Worm (Caenorhabditis elegans): ENCODE measurements around the gene F53F4.15.
A peak's percentile ranks its signal among the peaks of the same experiment; 100 is the strongest.

- TF ChIP-seq unc-39 (tag; optimal IDR thresholded peaks at IDR 0.05): no peak
- TF ChIP-seq lsy-2 (tag; optimal IDR thresholded peaks at IDR 0.05): no peak
- TF ChIP-seq lin-39 (tag; optimal IDR thresholded peaks at IDR 0.05): no peak
- TF ChIP-seq unc-62 (GFP tag; optimal IDR thresholded peaks at IDR 0.05): no peak
- no peak for TF ChIP-seq mdl-1 (tag; optimal IDR thresholded peaks at IDR 0.05)
- TF ChIP-seq fos-1 (tag; optimal IDR thresholded peaks at IDR 0.05): peak; percentile 74
- TF ChIP-seq nhr-12 (tag; optimal IDR thresholded peaks at IDR 0.05): no peak
- no peak for TF ChIP-seq nhr-237 (tag; optimal IDR thresholded peaks at IDR 0.05)
- TF ChIP-seq skn-1 (tag; optimal IDR thresholded peaks at IDR 0.05): no peak
- TF ChIP-seq ceh-82 (tag; optimal IDR thresholded peaks at IDR 0.05): no peak
- no peak for TF ChIP-seq snpc-4 (tag; optimal IDR thresholded peaks at IDR 0.05)
- no peak for TF ChIP-seq ztf-1 (GFP tag; conservative IDR thresholded peaks at IDR 0.05)
Measured at ce11 chrV:13580696-13581095, 40.1 kb upstream of the F53F4.15 start, which contains the start of gene C50B8.5.
